Worm (Caenorhabditis elegans) whole organism, midembryonic: ENCODE results near the gene nlp-80.

ENCODE experiments used
- T22C8.4 ChIP-seq: fragments of 200-800 bp; sonication (Bioruptor generic); IDR thresholded peaks from 2 replicates; pipeline ENCODE4 v1.3.6; 2022; ENCODE audit warnings: missing genetic modification characterization, missing compliant biosample characterization
- cog-1 ChIP-seq: sonication (generic microtip); optimal IDR thresholded peaks from 2 replicates; lab custom pipeline; 2016; ENCODE audit warnings: missing genetic modification characterization, missing compliant biosample characterization
- flt-1 ChIP-seq: fragments of 200-800 bp; sonication (Bioruptor generic); IDR thresholded peaks from 2 replicates; pipeline ENCODE4 v1.3.6; 2022; ENCODE audit warnings: missing genetic modification characterization, missing compliant biosample characterization
- klf-2 ChIP-seq: fragments of 200-800 bp; sonication (Bioruptor generic); conservative IDR thresholded peaks from 2 replicates; pipeline ENCODE4 v1.3.6; 2022; ENCODE audit warnings: missing genetic modification reagents, missing genetic modification characterization, missing compliant biosample characterization
- ref-1 ChIP-seq: fragments of 200-800 bp; sonication (Bioruptor generic); conservative IDR thresholded peaks from 2 replicates; pipeline ENCODE4 v1.3.6; 2022; ENCODE audit warnings: missing genetic modification reagents, missing genetic modification characterization, missing compliant biosample characterization
- tab-1 ChIP-seq: fragments of 200-800 bp; sonication (Bioruptor generic); IDR thresholded peaks from 2 replicates; pipeline ENCODE4 v1.3.6; 2022; ENCODE audit warnings: missing genetic modification characterization, missing compliant biosample characterization
- ztf-23 ChIP-seq: fragments of 200-800 bp; sonication (Bioruptor generic); IDR thresholded peaks from 2 replicates; pipeline ENCODE4 v1.3.6; 2022; ENCODE audit warnings: missing genetic modification reagents, missing genetic modification characterization, missing compliant biosample characterization
- ztf-29 ChIP-seq: fragments of 200-800 bp; sonication (Bioruptor generic); IDR thresholded peaks from 2 replicates; pipeline ENCODE4 v1.3.6; 2022; ENCODE audit warnings: missing genetic modification reagents, missing genetic modification characterization, missing compliant biosample characterization

The nlp-80 gene

ce11 chrV:11016846-11017553, 48.4 kb downstream of the nlp-80 start:
- no peak for TF ChIP-seq cog-1
- TF ChIP-seq klf-2 (GFP tag; lab: Robert Waterston, UW), result no peak
- TF ChIP-seq tab-1 (GFP tag; lab: Robert Waterston, UW), result no peak
- no peak for TF ChIP-seq T22C8.4 (GFP tag; lab: Robert Waterston, UW)
- no peak for TF ChIP-seq ztf-23 (GFP tag; lab: Robert Waterston, UW)
- no peak for TF ChIP-seq flt-1
- TF ChIP-seq ztf-29, result no peak
- no peak for TF ChIP-seq ref-1
